Fruit fly (Drosophila melanogaster) whole organism, embryonic: ENCODE data around the gene CG5435.

Experiments
- Aef1 ChIP-seq: fragments of 200-800 bp; sonication (Bioruptor generic); IDR thresholded peaks from 3 replicates; pipeline ENCODE4 v1.3.6; 2022; ENCODE audit warnings: missing biosample characterization, missing genetic modification characterization
- C15 ChIP-seq: fragments of 200-800 bp; sonication (Bioruptor generic); IDR thresholded peaks from 3 replicates; pipeline ENCODE4 v1.3.6; 2022; ENCODE audit warnings: missing biosample characterization, missing genetic modification characterization
- CG10543 ChIP-seq: fragments of 200-800 bp; sonication (Bioruptor generic); optimal IDR thresholded peaks from 3 replicates; lab custom pipeline; 2017; ENCODE audit warnings: missing biosample characterization, mild to moderate bottlenecking, missing genetic modification characterization, moderate library complexity
- CG11723 ChIP-seq: fragments of 200-800 bp; sonication (Bioruptor generic); optimal IDR thresholded peaks from 2 replicates; lab custom pipeline; 2017; ENCODE audit warnings: missing biosample characterization, mild to moderate bottlenecking, missing genetic modification characterization
- CG12236 ChIP-seq: fragments of 200-800 bp; sonication (Bioruptor generic); optimal IDR thresholded peaks from 2 replicates; lab custom pipeline; 2016; ENCODE audit warnings: missing biosample characterization, missing genetic modification characterization
- CG12769 ChIP-seq: fragments of 200-800 bp; sonication (Bioruptor generic); optimal IDR thresholded peaks from 2 replicates; lab custom pipeline; 2019; ENCODE audit warnings: missing biosample characterization, mild to moderate bottlenecking, missing genetic modification characterization, moderate library complexity
- CG1529 ChIP-seq: fragments of 200-800 bp; sonication (Bioruptor generic); optimal IDR thresholded peaks from 3 replicates; lab custom pipeline; 2018; ENCODE audit warnings: missing biosample characterization, missing genetic modification characterization
- CG1647 ChIP-seq: fragments of 200-800 bp; sonication (Bioruptor generic); optimal IDR thresholded peaks from 3 replicates; lab custom pipeline; 2016; ENCODE audit warnings: missing biosample characterization, missing genetic modification characterization
- CG16813 ChIP-seq: fragments of 200-800 bp; sonication (Bioruptor generic); IDR thresholded peaks from 3 replicates; pipeline ENCODE4 v1.3.6; 2022; ENCODE audit warnings: missing biosample characterization, missing genetic modification characterization; ENCODE audit not compliant: partially characterized antibody
- CG17359 ChIP-seq: fragments of 200-800 bp; sonication (Bioruptor generic); optimal IDR thresholded peaks from 3 replicates; lab custom pipeline; 2018; ENCODE audit warnings: missing biosample characterization, mild to moderate bottlenecking, missing genetic modification characterization, moderate library complexity
- CG1792 ChIP-seq: fragments of 200-800 bp; sonication (Bioruptor generic); optimal IDR thresholded peaks from 2 replicates; lab custom pipeline; 2016; ENCODE audit warnings: missing biosample characterization, missing genetic modification characterization
- CG18262 ChIP-seq: fragments of 200-800 bp; optimal IDR thresholded peaks from 3 replicates; lab custom pipeline; 2019; ENCODE audit warnings: missing biosample characterization, mild to moderate bottlenecking, missing genetic modification characterization, moderate library complexity
- CG2129 ChIP-seq: fragments of 200-800 bp; sonication (Bioruptor generic); IDR thresholded peaks from 2 replicates; pipeline ENCODE4 v1.3.6; 2022; ENCODE audit warnings: missing biosample characterization, missing genetic modification characterization; ENCODE audit not compliant: partially characterized antibody
- CG2199 ChIP-seq: fragments of 200-800 bp; sonication (Bioruptor generic); IDR thresholded peaks from 3 replicates; pipeline ENCODE4 v1.3.6; 2022; ENCODE audit warnings: missing biosample characterization, missing genetic modification characterization
- CG2678 ChIP-seq: fragments of 200-800 bp; sonication (Bioruptor generic); optimal IDR thresholded peaks from 3 replicates; lab custom pipeline; 2019; ENCODE audit warnings: missing biosample characterization, mild to moderate bottlenecking, missing genetic modification characterization, moderate library complexity
- CG2889 ChIP-seq: fragments of 200-800 bp; sonication (Bioruptor generic); IDR thresholded peaks from 3 replicates; pipeline ENCODE4 v1.3.6; 2022; ENCODE audit warnings: missing biosample characterization, missing genetic modification characterization
- CG30403 ChIP-seq: fragments of 200-800 bp; sonication (Bioruptor generic); optimal IDR thresholded peaks from 3 replicates; lab custom pipeline; 2016; ENCODE audit warnings: missing biosample characterization, missing genetic modification characterization
- CG31224 ChIP-seq: fragments of 200-800 bp; sonication (Bioruptor generic); IDR thresholded peaks from 2 replicates; pipeline ENCODE4 v1.3.6; 2022; ENCODE audit warnings: missing biosample characterization, missing genetic modification characterization
- CG31388 ChIP-seq: fragments of 200-800 bp; sonication (Bioruptor generic); optimal IDR thresholded peaks from 2 replicates; lab custom pipeline; 2016; ENCODE audit warnings: missing biosample characterization, missing genetic modification characterization
- CG4404 ChIP-seq: fragments of 200-800 bp; sonication (Bioruptor generic); IDR thresholded peaks from 2 replicates; pipeline ENCODE4 v1.3.6; 2022; ENCODE audit warnings: missing biosample characterization, missing genetic modification characterization
- CG6175 ChIP-seq: fragments of 200-800 bp; sonication (Bioruptor generic); IDR thresholded peaks from 3 replicates; pipeline ENCODE4 v1.3.6; 2022; ENCODE audit warnings: missing biosample characterization, missing genetic modification characterization
- CG6272 ChIP-seq: fragments of 200-800 bp; sonication (Bioruptor generic); IDR thresholded peaks from 2 replicates; pipeline ENCODE4 v1.3.6; 2022; ENCODE audit warnings: missing biosample characterization, missing genetic modification characterization
- CG7786 ChIP-seq: fragments of 200-800 bp; sonication (Bioruptor generic); optimal IDR thresholded peaks from 2 replicates; lab custom pipeline; 2016; ENCODE audit warnings: missing biosample characterization, missing genetic modification characterization
- CG7839 ChIP-seq: fragments of 200-800 bp; sonication (Bioruptor generic); optimal IDR thresholded peaks from 3 replicates; lab custom pipeline; 2018; ENCODE audit warnings: missing biosample characterization, mild to moderate bottlenecking, missing genetic modification characterization, moderate library complexity
- CG8359 ChIP-seq: fragments of 200-800 bp; sonication (Bioruptor generic); optimal IDR thresholded peaks from 2 replicates; lab custom pipeline; 2017; ENCODE audit warnings: missing biosample characterization, mild to moderate bottlenecking, missing genetic modification characterization, borderline replicate concordance
- CG8388 ChIP-seq: fragments of 200-800 bp; sonication (Bioruptor generic); optimal IDR thresholded peaks from 2 replicates; lab custom pipeline; 2019; ENCODE audit warnings: missing biosample characterization, mild to moderate bottlenecking, missing genetic modification characterization, moderate library complexity
- D ChIP-seq, 2 experiments: fragments of 200-800 bp in 1 of 2; fragments of >200 bp in 1 of 2; sonication (Bioruptor generic) in 1 of 2; optimal IDR thresholded peaks; 2 replicates in 1 of 2; 3 replicates in 1 of 2; lab custom pipeline; 2017; ENCODE audit warnings: mild to moderate bottlenecking in 1 of 2, missing biosample characterization in 1 of 2, missing genetic modification characterization in 1 of 2, missing genetic modification reagents in 1 of 2
- Dll ChIP-seq: fragments of 200-800 bp; sonication (Bioruptor generic); IDR thresholded peaks from 4 replicates; pipeline ENCODE4 v1.3.6; 2022; ENCODE audit warnings: missing biosample characterization, missing genetic modification characterization; ENCODE audit not compliant: partially characterized antibody
- Elba2 ChIP-seq: fragments of 200-800 bp; sonication (Bioruptor generic); optimal IDR thresholded peaks from 3 replicates; lab custom pipeline; 2016; ENCODE audit warnings: missing biosample characterization, missing genetic modification characterization
- Fer2 ChIP-seq: fragments of 200-800 bp; sonication (Bioruptor generic); optimal IDR thresholded peaks from 2 replicates; lab custom pipeline; 2018; ENCODE audit warnings: missing biosample characterization, mild to moderate bottlenecking, missing genetic modification characterization, moderate library complexity
- HHEX ChIP-seq: fragments of 200-800 bp; sonication (Bioruptor generic); optimal IDR thresholded peaks from 3 replicates; lab custom pipeline; 2017; ENCODE audit warnings: missing biosample characterization, mild to moderate bottlenecking, missing genetic modification characterization, missing genetic modification reagents
- HLH4C ChIP-seq: fragments of 200-800 bp; sonication (Bioruptor generic); IDR thresholded peaks from 3 replicates; pipeline ENCODE4 v1.3.6; 2022; ENCODE audit warnings: missing biosample characterization, missing genetic modification characterization; ENCODE audit not compliant: partially characterized antibody
- Myb ChIP-seq: fragments of 200-800 bp; sonication (Bioruptor generic); optimal IDR thresholded peaks from 2 replicates; lab custom pipeline; 2016; ENCODE audit warnings: missing biosample characterization, missing genetic modification characterization
- NC2β ChIP-seq: fragments of 200-800 bp; sonication (Bioruptor generic); optimal IDR thresholded peaks from 2 replicates; lab custom pipeline; 2016; ENCODE audit warnings: missing biosample characterization, missing genetic modification characterization
- Ssrp ChIP-seq: fragments of 200-800 bp; sonication (Bioruptor generic); optimal IDR thresholded peaks from 2 replicates; lab custom pipeline; 2018; ENCODE audit warnings: missing biosample characterization, mild to moderate bottlenecking, missing genetic modification characterization, moderate library complexity
- TFAM ChIP-seq: fragments of 200-800 bp; sonication (Bioruptor generic); optimal IDR thresholded peaks from 2 replicates; lab custom pipeline; 2017; ENCODE audit warnings: missing biosample characterization, missing genetic modification characterization, inconsistent platforms
- bbx ChIP-seq: fragments of 200-800 bp; sonication (Bioruptor generic); IDR thresholded peaks from 2 replicates; pipeline ENCODE4 v1.3.6; 2022; ENCODE audit warnings: missing biosample characterization, missing genetic modification characterization; ENCODE audit not compliant: partially characterized antibody
- crc ChIP-seq: fragments of 200-800 bp; sonication (Bioruptor generic); optimal IDR thresholded peaks from 2 replicates; lab custom pipeline; 2016; ENCODE audit warnings: missing biosample characterization, missing genetic modification characterization
- danr ChIP-seq: fragments of 200-800 bp; sonication (Bioruptor generic); IDR thresholded peaks from 2 replicates; pipeline ENCODE4 v1.3.6; 2022; ENCODE audit warnings: missing biosample characterization, missing genetic modification characterization
- fu2 ChIP-seq: fragments of 200-800 bp; sonication (Bioruptor generic); optimal IDR thresholded peaks from 2 replicates; lab custom pipeline; 2016; ENCODE audit warnings: missing biosample characterization, missing genetic modification characterization
- gce ChIP-seq: fragments of 200-800 bp; sonication (Bioruptor generic); IDR thresholded peaks from 3 replicates; pipeline ENCODE4 v1.3.6; 2022; ENCODE audit warnings: missing biosample characterization, missing genetic modification characterization
- ham ChIP-seq: fragments of 200-800 bp; sonication (Bioruptor generic); IDR thresholded peaks from 2 replicates; pipeline ENCODE4 v1.3.6; 2022; ENCODE audit warnings: missing biosample characterization, missing genetic modification characterization
- jigr1 ChIP-seq: fragments of 200-800 bp; sonication (Bioruptor generic); IDR thresholded peaks from 3 replicates; pipeline ENCODE4 v1.3.6; 2022; ENCODE audit warnings: missing biosample characterization, missing genetic modification characterization
- jing ChIP-seq: fragments of 200-800 bp; sonication (Bioruptor generic); optimal IDR thresholded peaks from 2 replicates; lab custom pipeline; 2018; ENCODE audit warnings: missing biosample characterization, mild to moderate bottlenecking, missing genetic modification characterization
- lmd ChIP-seq: fragments of 200-800 bp; sonication (Bioruptor generic); IDR thresholded peaks from 2 replicates; pipeline ENCODE4 v1.3.6; 2022; ENCODE audit warnings: missing biosample characterization, missing genetic modification characterization
- mam ChIP-seq: fragments of 200-800 bp; sonication (Bioruptor generic); optimal IDR thresholded peaks from 3 replicates; lab custom pipeline; 2016; ENCODE audit warnings: missing biosample characterization, missing genetic modification characterization
- nmo ChIP-seq: fragments of 200-800 bp; sonication (Bioruptor generic); optimal IDR thresholded peaks from 2 replicates; lab custom pipeline; 2018; ENCODE audit warnings: missing biosample characterization, mild to moderate bottlenecking, missing genetic modification characterization, moderate library complexity
- pho ChIP-seq: fragments of 200-800 bp; sonication (Bioruptor generic); optimal IDR thresholded peaks from 2 replicates; lab custom pipeline; 2016; ENCODE audit warnings: missing biosample characterization, missing genetic modification characterization
- slp2 ChIP-seq: fragments of 200-800 bp; sonication (Bioruptor generic); optimal IDR thresholded peaks from 2 replicates; lab custom pipeline; 2016; ENCODE audit warnings: missing biosample characterization, missing genetic modification characterization
- stwl ChIP-seq: fragments of 200-800 bp; sonication (Bioruptor generic); optimal IDR thresholded peaks from 3 replicates; lab custom pipeline; 2018; ENCODE audit warnings: missing biosample characterization, mild to moderate bottlenecking, missing genetic modification characterization, moderate library complexity
- unpg ChIP-seq: fragments of 200-800 bp; sonication (Bioruptor generic); optimal IDR thresholded peaks from 3 replicates; lab custom pipeline; 2018; ENCODE audit warnings: missing biosample characterization, mild to moderate bottlenecking, missing genetic modification characterization, moderate library complexity

Gene CG5435

DNA sequence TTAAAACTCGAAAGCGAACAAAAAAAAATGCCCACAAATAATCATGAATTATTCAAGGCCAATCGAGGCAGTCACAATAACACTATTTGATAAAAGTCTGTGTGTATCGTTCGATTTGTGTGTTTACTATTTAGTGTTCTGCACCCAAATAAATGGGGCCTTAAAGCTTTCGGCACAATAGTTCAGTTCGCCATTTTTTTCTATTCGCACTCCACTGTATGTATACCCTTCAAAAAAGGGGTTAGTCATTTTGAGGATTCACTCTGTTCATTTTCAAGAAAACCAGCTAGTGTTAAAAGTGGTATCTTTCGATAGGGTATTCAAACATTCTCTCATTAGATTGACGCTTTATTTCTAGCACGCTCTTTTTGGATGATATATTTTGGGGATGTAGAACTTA, 37.0 kb upstream of the CG5435 start (continued):
- peak; percentile 38 for TF ChIP-seq CG30403 (GFP tag; lab: Kevin White, UChicago)
- peak; percentile 63 for TF ChIP-seq CG2678 (tag; lab: Kevin White, UChicago)
- no peak for TF ChIP-seq danr (GFP tag; lab: Robert Waterston, UW)
- no peak for TF ChIP-seq CG6175 (GFP tag; lab: Robert Waterston, UW)
- peak; percentile 42 for TF ChIP-seq Myb
- TF ChIP-seq pho (GFP tag; lab: Kevin White, UChicago): peak; percentile 67
- TF ChIP-seq unpg (GFP tag; lab: Kevin White, UChicago): peak; percentile 46
- no peak for TF ChIP-seq CG4404 (GFP tag; lab: Robert Waterston, UW)
- TF ChIP-seq CG1792: peak; percentile 35
- no peak for TF ChIP-seq NC2β (GFP tag; lab: Kevin White, UChicago)
- peak; percentile 84 for TF ChIP-seq CG12769 (tag; lab: Kevin White, UChicago)
- no peak for TF ChIP-seq CG8359 (GFP tag; lab: Kevin White, UChicago)
- no peak for TF ChIP-seq TFAM
- TF ChIP-seq jing: no peak
- peak; percentile 16; the same call in 1 of the 3 replicates for TF ChIP-seq CG2889 (GFP tag; lab: Robert Waterston, UW)
- no peak for TF ChIP-seq Ssrp (tag; lab: Kevin White, UChicago)
- no peak for TF ChIP-seq CG1529 (GFP tag; lab: Kevin White, UChicago)
- TF ChIP-seq CG8388 (GFP tag; lab: Kevin White, UChicago): no peak
- TF ChIP-seq gce (GFP tag; lab: Robert Waterston, UW): no peak
- TF ChIP-seq CG18262 (tag; lab: Kevin White, UChicago): no peak
- TF ChIP-seq CG7786 (GFP tag; lab: Kevin White, UChicago): peak; percentile 55
- TF ChIP-seq slp2 (GFP tag; lab: Kevin White, UChicago): no peak
- no peak for TF ChIP-seq CG6272
- TF ChIP-seq CG31388 (GFP tag; lab: Kevin White, UChicago): no peak
- TF ChIP-seq crc (GFP tag; lab: Kevin White, UChicago): peak; percentile 16
- no peak for TF ChIP-seq Fer2 (tag; lab: Kevin White, UChicago)
- TF ChIP-seq CG17359 (tag; lab: Kevin White, UChicago): peak; percentile 28
- no peak for TF ChIP-seq CG2129 (GFP tag; lab: Robert Waterston, UW)
- TF ChIP-seq CG11723: peak; percentile 14
- peak; percentile 71 for TF ChIP-seq mam (GFP tag; lab: Kevin White, UChicago)
- no peak for TF ChIP-seq D (optimal IDR thresholded peaks at IDR 0.05; lab: Kevin White, UChicago)
- TF ChIP-seq D (GFP tag; optimal IDR thresholded peaks at IDR 0.05; lab: Kevin White, UChicago): no peak
- no peak for TF ChIP-seq Elba2
- peak; percentile 21 for TF ChIP-seq CG1647
- TF ChIP-seq nmo: no peak
- no peak for TF ChIP-seq stwl (tag; lab: Kevin White, UChicago)
- peak; percentile 56 for TF ChIP-seq fu2 (GFP tag; lab: Kevin White, UChicago)
- no peak for TF ChIP-seq C15 (GFP tag; lab: Robert Waterston, UW)
- no peak for TF ChIP-seq HLH4C (GFP tag; lab: Robert Waterston, UW)
- TF ChIP-seq lmd (GFP tag; lab: Robert Waterston, UW): peak; percentile 44; the same call in 1 of the 2 replicates
- TF ChIP-seq CG2199 (GFP tag; lab: Robert Waterston, UW): no peak
- peak; percentile 51 for TF ChIP-seq CG7839 (tag; lab: Kevin White, UChicago)
- no peak for TF ChIP-seq bbx
- TF ChIP-seq Dll: no peak
- TF ChIP-seq CG12236 (GFP tag; lab: Kevin White, UChicago): no peak
- peak; percentile 77 for TF ChIP-seq CG10543 (GFP tag; lab: Kevin White, UChicago)
- no peak for TF ChIP-seq jigr1 (GFP tag; lab: Robert Waterston, UW)
- TF ChIP-seq ham (GFP tag; lab: Robert Waterston, UW): peak; percentile 26; the same call in 1 of the 2 replicates
- TF ChIP-seq CG31224: peak; percentile 70
- TF ChIP-seq Aef1 (GFP tag; lab: Robert Waterston, UW): peak; percentile 40; the same call in 1 of the 3 replicates
- no peak for TF ChIP-seq CG16813 (GFP tag; lab: Robert Waterston, UW)
- TF ChIP-seq HHEX (GFP tag; lab: Kevin White, UChicago): peak; percentile 32
